Worm (Caenorhabditis elegans) whole organism, L4 larva: ENCODE results near the gene F35G12.7.

Experiments
- F26F4.8 ChIP-seq: fragments of 200-800 bp; sonication (Bioruptor generic); conservative IDR thresholded peaks from 2 replicates; pipeline ENCODE4 v1.3.6; 2022; ENCODE audit warnings: missing genetic modification characterization, missing compliant biosample characterization
- F37D6.2 ChIP-seq: sonication (generic microtip); optimal IDR thresholded peaks from 2 replicates; lab custom pipeline; 2016; ENCODE audit warnings: mild to moderate bottlenecking, missing genetic modification characterization, missing compliant biosample characterization
- Y75B8A.6 ChIP-seq: fragments of 200-800 bp; sonication (Bioruptor generic); IDR thresholded peaks from 2 replicates; pipeline ENCODE4 v1.3.6; 2022; ENCODE audit warnings: missing genetic modification reagents, missing genetic modification characterization, missing compliant biosample characterization
- ZK546.5 ChIP-seq, 2 experiments: sonication (generic microtip); optimal IDR thresholded peaks; 2 replicates each; lab custom pipeline; 2017; ENCODE audit warnings: missing biosample characterization in 2 of 2, missing genetic modification characterization in 2 of 2
- aha-1 ChIP-seq: fragments of 150-350 bp; peaks from one replicate; lab custom pipeline; 2014; ENCODE audit warnings: missing biosample characterization, missing genetic modification characterization
- ama-1 ChIP-seq: fragments of 150-350 bp; optimal IDR thresholded peaks from 2 replicates; lab custom pipeline; 2014; ENCODE audit warnings: inconsistent platforms, mixed read lengths
- ceh-20 ChIP-seq: fragments of 200-800 bp; sonication (Bioruptor generic); IDR thresholded peaks from 2 replicates; pipeline ENCODE4 v1.3.6; 2022; ENCODE audit warnings: missing genetic modification reagents, missing genetic modification characterization, missing compliant biosample characterization
- ces-1 ChIP-seq: fragments of 150-350 bp; sonication (generic microtip); optimal IDR thresholded peaks from 4 replicates; lab custom pipeline; 2014; ENCODE audit warnings: missing biosample characterization, missing genetic modification reagents, missing genetic modification characterization
- daf-16 ChIP-seq, 3 experiments: sonication (generic microtip); optimal IDR thresholded peaks; 2 replicates each; lab custom pipeline; 2016 to 2017; ENCODE audit warnings: missing genetic modification characterization in 3 of 3, missing genetic modification reagents in 3 of 3, mild to moderate bottlenecking in 2 of 3, missing compliant biosample characterization in 2 of 3, missing biosample characterization in 1 of 3, moderate library complexity in 1 of 3
- dmd-9 ChIP-seq: fragments of 200-800 bp; sonication (Bioruptor generic); IDR thresholded peaks from 2 replicates; pipeline ENCODE4 v1.3.6; 2022; ENCODE audit warnings: missing genetic modification reagents, missing genetic modification characterization, missing compliant biosample characterization
- fkh-10 ChIP-seq: fragments of 150-350 bp; optimal IDR thresholded peaks from 2 replicates; lab custom pipeline; 2014; ENCODE audit warnings: missing biosample characterization, missing genetic modification reagents, missing genetic modification characterization
- hlh-11 ChIP-seq: fragments of 200-800 bp; sonication (Bioruptor generic); optimal IDR thresholded peaks from 2 replicates; lab custom pipeline; 2018; ENCODE audit warnings: mild to moderate bottlenecking, missing genetic modification characterization, missing compliant biosample characterization
- hlh-30 ChIP-seq: sonication (generic microtip); optimal IDR thresholded peaks from 2 replicates; lab custom pipeline; 2017; ENCODE audit warnings: antibody characterized with exemption, mild to moderate bottlenecking, missing genetic modification characterization, missing compliant biosample characterization; ENCODE audit not compliant: insufficient read depth
- jun-1 ChIP-seq: fragments of 150-350 bp; optimal IDR thresholded peaks from 2 replicates; lab custom pipeline; 2014; ENCODE audit warnings: missing biosample characterization, missing genetic modification reagents, missing genetic modification characterization
- lir-3 ChIP-seq: sonication (generic microtip); optimal IDR thresholded peaks from 2 replicates; lab custom pipeline; 2016; ENCODE audit warnings: mild to moderate bottlenecking, missing genetic modification characterization, missing compliant biosample characterization
- lsy-2 ChIP-seq, 2 experiments: fragments of 150-350 bp in 1 of 2; sonication (generic microtip) in 1 of 2; optimal IDR thresholded peaks; 2 replicates each; lab custom pipeline; 2014 to 2017; ENCODE audit warnings: missing biosample characterization in 2 of 2, missing genetic modification characterization in 2 of 2
- madf-9 ChIP-seq: fragments of 200-800 bp; sonication (Bioruptor generic); conservative IDR thresholded peaks from 2 replicates; pipeline ENCODE4 v1.3.6; 2022; ENCODE audit warnings: missing genetic modification reagents, missing genetic modification characterization, missing compliant biosample characterization
- mdt-29 ChIP-seq: fragments of 200-800 bp; sonication (Bioruptor generic); IDR thresholded peaks from 2 replicates; pipeline ENCODE4 v1.3.6; 2022; ENCODE audit warnings: missing genetic modification reagents, missing genetic modification characterization, missing compliant biosample characterization
- mep-1 ChIP-seq: fragments of 150-350 bp; sonication (generic microtip); optimal IDR thresholded peaks from 3 replicates; lab custom pipeline; 2014; ENCODE audit warnings: missing biosample characterization, missing genetic modification characterization
- mes-2 ChIP-seq: sonication (generic microtip); optimal IDR thresholded peaks from 2 replicates; lab custom pipeline; 2016; ENCODE audit warnings: missing genotype, mild to moderate bottlenecking, missing genetic modification characterization, missing compliant biosample characterization; ENCODE audit not compliant: poor library complexity, severe bottlenecking
- mxl-3 ChIP-seq: fragments of 200-800 bp; sonication (Bioruptor generic); optimal IDR thresholded peaks from 2 replicates; lab custom pipeline; 2018; ENCODE audit warnings: mild to moderate bottlenecking, missing genetic modification characterization, missing compliant biosample characterization
- nhr-102 ChIP-seq: sonication (generic microtip); optimal IDR thresholded peaks from 2 replicates; lab custom pipeline; 2016; ENCODE audit warnings: mild to moderate bottlenecking, missing genetic modification characterization, moderate library complexity, missing compliant biosample characterization
- nhr-11 ChIP-seq: fragments of 150-350 bp; optimal IDR thresholded peaks from 2 replicates; lab custom pipeline; 2014; ENCODE audit warnings: missing biosample characterization, missing genetic modification characterization
- nhr-28 ChIP-seq: fragments of 150-350 bp; optimal IDR thresholded peaks from 2 replicates; lab custom pipeline; 2014; ENCODE audit warnings: missing biosample characterization, missing genetic modification characterization
- pqm-1 ChIP-seq: sonication (generic microtip); optimal IDR thresholded peaks from 2 replicates; lab custom pipeline; 2017; ENCODE audit warnings: missing biosample characterization, missing genetic modification characterization
- rbr-2 ChIP-seq: sonication (generic microtip); optimal IDR thresholded peaks from 2 replicates; lab custom pipeline; 2016; ENCODE audit warnings: missing genotype, missing genetic modification characterization, missing compliant biosample characterization
- sdz-12 ChIP-seq: fragments of 200-800 bp; sonication (Bioruptor generic); optimal IDR thresholded peaks from 2 replicates; lab custom pipeline; 2018; ENCODE audit warnings: mild to moderate bottlenecking, missing genetic modification characterization, missing compliant biosample characterization
- unc-62 ChIP-seq, 3 experiments: fragments of 150-350 bp in 1 of 3; sonication (generic microtip); optimal IDR thresholded peaks in 2 of 3; peaks in 1 of 3; 1 replicate in 1 of 3; 2 replicates in 2 of 3; lab custom pipeline; 2014 to 2017; ENCODE audit warnings: missing biosample characterization in 3 of 3, missing genetic modification characterization in 3 of 3, missing genetic modification reagents in 3 of 3, missing genotype in 1 of 3
- zag-1 ChIP-seq: fragments of 150-350 bp; optimal IDR thresholded peaks from 2 replicates; lab custom pipeline; 2014; ENCODE audit warnings: missing biosample characterization, missing genetic modification characterization
- zfp-3 ChIP-seq: fragments of 200-800 bp; sonication (Bioruptor generic); conservative IDR thresholded peaks from 2 replicates; pipeline ENCODE4 v1.3.6; 2022; ENCODE audit warnings: missing genetic modification reagents, missing genetic modification characterization, missing compliant biosample characterization

F35G12.7 gene

DNA sequence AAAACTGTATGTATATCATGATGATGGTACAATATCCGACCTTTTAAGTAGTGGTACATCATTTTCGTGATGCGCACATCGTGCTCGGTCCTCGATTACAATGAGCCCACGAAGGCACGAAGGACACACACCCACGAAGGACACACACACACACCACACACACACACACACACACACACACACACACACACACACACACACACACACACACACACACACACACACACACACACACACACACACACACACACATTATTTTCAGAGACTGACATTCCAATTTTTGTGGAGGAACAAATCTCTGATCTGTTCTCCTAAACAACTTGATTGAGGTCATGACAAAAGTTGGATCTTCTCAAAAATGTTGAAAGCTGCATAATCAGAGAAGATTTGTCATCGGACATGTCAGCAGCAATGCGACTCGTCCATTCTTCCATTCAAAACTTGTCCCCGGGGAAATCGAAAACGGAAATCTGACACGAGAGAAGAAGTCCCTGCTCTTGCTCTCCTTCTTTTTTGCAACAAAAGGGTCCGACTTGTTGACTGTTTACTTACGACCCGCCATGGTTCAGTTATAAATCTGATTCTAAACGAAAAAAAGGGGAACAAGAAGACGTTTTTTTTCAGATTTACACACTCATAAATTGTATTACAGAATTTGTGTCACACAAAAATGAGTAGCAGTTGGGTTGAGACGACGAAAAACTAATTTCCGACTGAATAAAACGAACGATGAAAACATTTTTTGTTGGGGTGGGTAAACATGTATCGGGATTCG, 39.2 kb upstream of the F35G12.7 start:
- TF ChIP-seq fkh-10 (GFP tag; lab: Kevin White, UChicago) (peak; percentile 91), nhr-102 (tag; lab: Kevin White, UChicago) (no peak), jun-1 (no peak), F26F4.8 (GFP tag; lab: Robert Waterston, UW) (no peak), ama-1 (lab: Kevin White, UChicago) (no peak), unc-62 (GFP tag; optimal IDR thresholded peaks at IDR 0.05 in 1 of 2; lab: Kevin White, UChicago) (peak in 1 of 2 experiments; percentile 89), unc-62 (tag; optimal IDR thresholded peaks at IDR 0.05; lab: Kevin White, UChicago) (no peak)

DNA sequence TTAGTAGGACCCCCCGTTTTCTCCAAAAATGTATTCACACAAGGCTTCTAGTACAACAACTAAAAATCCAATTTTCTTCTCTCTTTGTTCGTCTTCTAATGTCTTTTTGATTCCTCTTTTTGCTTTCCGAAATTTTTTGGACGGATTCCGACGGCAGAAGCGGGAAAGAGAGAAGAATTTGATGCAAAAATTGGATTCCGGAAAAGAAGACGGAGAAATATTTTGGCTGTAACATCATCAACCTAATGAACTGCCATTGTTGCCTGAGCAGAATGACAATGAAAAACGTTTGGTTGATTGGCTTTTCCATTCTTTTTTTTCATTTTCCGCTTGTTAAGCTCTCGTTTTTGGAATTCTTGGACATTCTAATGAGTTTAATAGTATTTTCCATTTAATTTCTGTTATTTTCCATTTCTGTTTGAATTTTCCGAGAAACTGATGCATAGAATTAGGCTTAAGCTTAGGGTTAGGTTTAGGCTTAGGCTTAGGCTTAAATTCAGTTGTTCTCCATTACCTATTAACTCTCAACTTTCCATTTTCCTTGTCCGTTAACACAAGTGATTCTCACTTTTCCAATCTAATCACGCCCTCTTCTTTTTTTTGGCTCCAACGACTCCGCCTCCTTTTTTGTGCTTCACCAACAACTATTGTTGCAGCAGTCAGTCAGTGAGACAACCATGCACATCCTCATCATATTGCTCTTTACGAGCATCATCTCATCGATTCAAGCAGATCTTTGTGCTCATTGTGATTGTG, 35.4 kb upstream of the F35G12.7 start, which contains the start of gene lron-5:
Gene lron-5, plus strand, starts transcription at position 655 of the 756 bp plus-strand sequence.
- no peak for TF ChIP-seq F37D6.2
- no peak for TF ChIP-seq sdz-12
- TF ChIP-seq fkh-10 (GFP tag; lab: Kevin White, UChicago) = peak; percentile 78
- TF ChIP-seq aha-1 (tag; lab: Kevin White, UChicago) = peak; percentile 46
- no peak for TF ChIP-seq nhr-11 (tag; lab: Kevin White, UChicago)
- TF ChIP-seq ces-1 = peak; percentile 28
- no peak for TF ChIP-seq madf-9 (GFP tag; lab: Robert Waterston, UW)
- TF ChIP-seq zag-1 = no peak
- TF ChIP-seq zfp-3 (GFP tag; lab: Robert Waterston, UW) = no peak
- TF ChIP-seq hlh-11 = no peak
- TF ChIP-seq dmd-9 = no peak
- TF ChIP-seq unc-62 (GFP tag; optimal IDR thresholded peaks at IDR 0.05 in 1 of 2; lab: Kevin White, UChicago) = peak in 1 of 2 experiments; percentile 91
- no peak for TF ChIP-seq unc-62 (tag; optimal IDR thresholded peaks at IDR 0.05; lab: Kevin White, UChicago)

DNA sequence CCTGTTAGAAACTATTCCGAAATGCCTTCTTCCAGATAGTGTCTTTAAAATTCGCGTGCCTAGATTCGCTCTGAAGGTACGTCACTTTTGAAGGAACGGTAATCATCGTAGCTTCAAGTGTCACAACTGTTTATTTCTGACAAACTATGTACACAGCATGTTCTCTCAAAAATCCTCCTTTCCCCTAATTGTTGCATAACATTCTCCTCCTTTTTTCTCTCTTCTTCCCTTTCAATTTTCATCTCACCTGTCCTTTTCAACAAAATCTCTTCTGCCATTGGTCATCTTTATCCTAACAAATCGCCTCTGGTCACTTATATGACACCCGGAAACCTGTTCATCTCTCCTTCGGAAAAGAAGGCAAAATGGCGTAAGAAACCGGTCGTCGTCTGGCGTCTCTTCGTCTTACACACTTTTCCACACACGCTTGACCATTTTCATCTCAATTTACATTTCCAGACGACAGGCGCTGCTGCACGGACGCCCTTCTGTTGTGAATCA, 29.0 kb upstream of the F35G12.7 start, which contains the start of gene lips-3:
Gene lips-3, plus strand, starts transcription at position 458 of the 501 bp plus-strand sequence.
- TF ChIP-seq ZK546.5 (tag; optimal IDR thresholded peaks at IDR 0.05; lab: Kevin White, UChicago) = no peak
- no peak for TF ChIP-seq mxl-3 (GFP tag; lab: Kevin White, UChicago)
- no peak for TF ChIP-seq madf-9 (GFP tag; lab: Robert Waterston, UW)
- peak in 1 of 2 experiments; percentile 97 for TF ChIP-seq unc-62 (GFP tag; optimal IDR thresholded peaks at IDR 0.05 in 1 of 2; lab: Kevin White, UChicago)
- TF ChIP-seq unc-62 (tag; optimal IDR thresholded peaks at IDR 0.05; lab: Kevin White, UChicago) = no peak
- peak; percentile 26 for TF ChIP-seq hlh-11
- TF ChIP-seq, all 104 proteins: peak for 2

DNA sequence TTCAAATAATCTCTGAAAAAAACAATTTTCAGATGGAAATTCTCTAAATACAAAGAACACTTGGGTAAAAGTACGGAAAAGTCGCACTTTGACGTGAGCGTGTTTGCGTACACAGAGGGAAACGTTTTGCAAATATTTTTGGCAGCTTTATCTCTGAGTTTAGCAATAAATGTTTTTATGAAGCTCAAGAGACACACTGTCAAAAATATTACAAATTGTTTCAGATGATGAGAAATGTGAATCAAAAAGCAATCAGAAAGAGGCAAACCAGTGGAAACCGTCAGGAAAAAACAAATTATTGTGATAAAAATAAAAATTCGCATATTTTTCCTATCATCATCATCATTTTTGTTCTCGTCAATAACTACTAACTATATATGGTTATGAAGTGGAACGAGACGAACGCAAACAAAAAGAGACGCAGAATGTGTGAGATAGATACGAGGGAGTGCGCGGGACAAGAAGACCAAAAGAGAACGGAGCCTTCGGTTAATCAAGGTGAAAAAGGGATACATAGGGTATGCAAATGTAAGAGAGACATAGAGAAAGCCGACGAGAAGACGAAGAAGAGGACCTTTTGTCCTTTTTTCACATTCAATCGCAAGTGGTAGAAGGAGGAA, 25.3 kb upstream of the F35G12.7 start, which contains the start of gene sel-2:
Gene sel-2, minus strand, starts transcription at position 51 of the 620 bp plus-strand sequence.
- TF ChIP-seq lir-3 (tag; lab: Kevin White, UChicago) (no peak), Y75B8A.6 (GFP tag; lab: Robert Waterston, UW) (no peak), ceh-20 (no peak), lsy-2 (tag; optimal IDR thresholded peaks at IDR 0.05; lab: Kevin White, UChicago) (peak in 1 of 2 experiments; percentile 34), nhr-28 (tag; lab: Kevin White, UChicago) (peak; percentile 34), daf-16 (GFP tag; optimal IDR thresholded peaks at IDR 0.05; lab: Kevin White, UChicago) (no peak), daf-16 (tag; optimal IDR thresholded peaks at IDR 0.05; lab: Kevin White, UChicago) (peak; percentile 60), rbr-2 (peak; percentile 31), hlh-30 (peak; percentile 11), mdt-29 (GFP tag; lab: Robert Waterston, UW) (no peak), fkh-10 (GFP tag; lab: Kevin White, UChicago) (peak; percentile 78), mes-2 (peak; percentile 8), pqm-1 (tag; lab: Kevin White, UChicago) (no peak), ZK546.5 (tag; optimal IDR thresholded peaks at IDR 0.05; lab: Kevin White, UChicago) (no peak), mep-1 (peak; percentile 25), unc-62 (GFP tag; optimal IDR thresholded peaks at IDR 0.05 in 1 of 2; lab: Kevin White, UChicago) (peak in 1 of 2 experiments; percentile 34), unc-62 (tag; optimal IDR thresholded peaks at IDR 0.05; lab: Kevin White, UChicago) (no peak)
- TF ChIP-seq, all 104 proteins: peak for 9
